Fruit fly (Drosophila melanogaster) whole organism, prepupa: ENCODE results near the gene Gba1b.

Experiments used
- CG11294 ChIP-seq: fragments of 200-800 bp; sonication (Bioruptor generic); IDR thresholded peaks from 2 replicates; pipeline ENCODE4 v1.3.6; 2022; ENCODE audit warnings: missing biosample characterization, missing genetic modification characterization
- Gug ChIP-seq: fragments of 200-800 bp; sonication (Bioruptor generic); IDR thresholded peaks from 2 replicates; pipeline ENCODE4 v1.3.6; 2022; ENCODE audit warnings: missing biosample characterization, missing genetic modification characterization
- Sox15 ChIP-seq: fragments of 200-800 bp; sonication (Bioruptor generic); optimal IDR thresholded peaks from 3 replicates; lab custom pipeline; 2016; ENCODE audit warnings: missing biosample characterization, missing genetic modification characterization
- cyc ChIP-seq: fragments of 200-800 bp; sonication (Bioruptor generic); optimal IDR thresholded peaks from 3 replicates; lab custom pipeline; 2016; ENCODE audit warnings: missing biosample characterization, missing genetic modification characterization

dm6 chr3R:23662782-23663181, 41.8 kb upstream of the Gba1b start:
- TF ChIP-seq Sox15 (GFP tag; lab: Kevin White, UChicago), result no peak
- TF ChIP-seq Gug, result no peak
- no peak for TF ChIP-seq CG11294 (GFP tag; lab: Robert Waterston, UW)
- no peak for TF ChIP-seq cyc (GFP tag; lab: Kevin White, UChicago)
